Comparison of ENCODE assay signal across 1 fruit fly cellular context in the genomic region with DNA sequence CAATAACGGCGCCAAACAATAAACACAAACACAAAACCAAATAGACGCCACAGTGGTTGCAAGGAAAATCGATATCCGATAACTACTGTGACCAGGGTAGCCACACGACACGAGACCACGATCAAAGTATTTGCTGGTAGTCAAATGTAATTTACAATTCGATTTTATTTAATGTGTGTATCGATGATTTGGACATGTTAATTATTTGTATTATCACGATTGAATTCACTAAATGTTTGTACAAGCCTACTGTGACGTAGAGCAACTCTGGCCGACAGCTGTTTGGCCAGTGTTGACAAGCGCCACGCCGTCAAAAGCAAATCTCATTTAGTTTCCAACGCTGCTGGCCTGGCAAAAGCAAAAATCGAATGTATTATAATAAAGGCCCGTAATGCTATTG.
TF ChIP-seq lines count a peak whose summit lies in the region.

A gene (minus strand): TSS at position 222 of the 400 bp plus-strand sequence.
A gene (plus strand): TSS at position 308 of the 400 bp plus-strand sequence.

TF ChIP-seq in whole organism, embryonic, 481 proteins besides CTCF, POLR2A, EP300 and RAD21 (continued from another document and continues in another):
- TF ChIP-seq Lim3 (GFP tag; IDR thresholded peaks at IDR 0.05; lab: Robert Waterston, UW) (no peak), maf-S (GFP tag; optimal IDR thresholded peaks at IDR 0.05; lab: Kevin White, UChicago) (peak; percentile 85), CG32767 (GFP tag; IDR thresholded peaks at IDR 0.05; lab: Robert Waterston, UW) (peak; percentile 61; the same call in 1 of the 2 replicates), CG14667 (GFP tag; IDR thresholded peaks at IDR 0.05; lab: Robert Waterston, UW) (no peak), crc (GFP tag; optimal IDR thresholded peaks at IDR 0.05; lab: Kevin White, UChicago) (peak; percentile 86), fd96Cb (tag; optimal IDR thresholded peaks at IDR 0.05; lab: Kevin White, UChicago) (peak; percentile 38), ap (GFP tag; IDR thresholded peaks at IDR 0.05; lab: Robert Waterston, UW) (no peak), Awh (GFP tag; IDR thresholded peaks at IDR 0.05; lab: Robert Waterston, UW) (peak; percentile 68), chinmo (GFP tag; IDR thresholded peaks at IDR 0.05; lab: Robert Waterston, UW; ENCODE audit: partially characterized antibody) (no peak), Dp (GFP tag; optimal IDR thresholded peaks at IDR 0.05; lab: Kevin White, UChicago) (peak; percentile 59), CG7987 (GFP tag; optimal IDR thresholded peaks at IDR 0.05; lab: Kevin White, UChicago) (peak; percentile 16), cas (GFP tag; IDR thresholded peaks at IDR 0.05; lab: Robert Waterston, UW) (peak; percentile 68), emc (GFP tag; optimal IDR thresholded peaks at IDR 0.05; lab: Kevin White, UChicago) (peak; percentile 67), Mad (GFP tag; optimal IDR thresholded peaks at IDR 0.05; lab: Kevin White, UChicago) (peak; percentile 79), Hr39 (optimal IDR thresholded peaks at IDR 0.05; lab: Kevin White, UChicago) (no peak), CG18262 (tag; optimal IDR thresholded peaks at IDR 0.05; lab: Kevin White, UChicago) (peak; percentile 57), CG43689 (GFP tag; IDR thresholded peaks at IDR 0.05; lab: Robert Waterston, UW) (no peak), salm (tag; optimal IDR thresholded peaks at IDR 0.05; lab: Kevin White, UChicago) (peak; percentile 39), CG10147 (GFP tag; optimal IDR thresholded peaks at IDR 0.05; lab: Kevin White, UChicago) (peak; percentile 44), CG11085 (GFP tag; IDR thresholded peaks at IDR 0.05; lab: Robert Waterston, UW) (no peak), CG6765 (GFP tag; optimal IDR thresholded peaks at IDR 0.05; lab: Kevin White, UChicago) (peak; percentile 68), CG12236 (GFP tag; optimal IDR thresholded peaks at IDR 0.05; lab: Kevin White, UChicago) (peak; percentile 64), CG18619 (GFP tag; optimal IDR thresholded peaks at IDR 0.05; lab: Kevin White, UChicago) (peak; percentile 51), dm (GFP tag; optimal IDR thresholded peaks at IDR 0.05; lab: Kevin White, UChicago) (peak; percentile 82), HLHmδ (GFP tag; optimal IDR thresholded peaks at IDR 0.05; lab: Kevin White, UChicago) (no peak), CG6175 (GFP tag; IDR thresholded peaks at IDR 0.05; lab: Robert Waterston, UW) (no peak), mam (GFP tag; optimal IDR thresholded peaks at IDR 0.05; lab: Kevin White, UChicago) (peak; percentile 91), CG7839 (tag; optimal IDR thresholded peaks at IDR 0.05; lab: Kevin White, UChicago) (peak; percentile 64), jing (GFP tag; optimal IDR thresholded peaks at IDR 0.05; lab: Kevin White, UChicago) (peak; percentile 19), CG33557 (GFP tag; optimal IDR thresholded peaks at IDR 0.05; lab: Kevin White, UChicago) (peak; percentile 51), CG18764 (GFP tag; optimal IDR thresholded peaks at IDR 0.05; lab: Kevin White, UChicago) (peak; percentile 71), eve (GFP tag; optimal IDR thresholded peaks at IDR 0.05; lab: Kevin White, UChicago) (no peak), Spps (tag; optimal IDR thresholded peaks at IDR 0.05; lab: Kevin White, UChicago) (peak; percentile 49), CG42726 (GFP tag; IDR thresholded peaks at IDR 0.05; lab: Robert Waterston, UW; ENCODE audit: partially characterized antibody) (no peak; the same call in 1 of the 2 replicates), CG15514 (GFP tag; optimal IDR thresholded peaks at IDR 0.05; lab: Kevin White, UChicago) (peak; percentile 80), Hmr (GFP tag; optimal IDR thresholded peaks at IDR 0.05; lab: Kevin White, UChicago) (peak; percentile 82), Abd-B (GFP tag; optimal IDR thresholded peaks at IDR 0.05; lab: Kevin White, UChicago) (peak; percentile 47), nerfin-2 (GFP tag; IDR thresholded peaks at IDR 0.05; lab: Robert Waterston, UW; ENCODE audit: partially characterized antibody) (peak; percentile 67), Tbp (GFP tag; optimal IDR thresholded peaks at IDR 0.05; lab: Kevin White, UChicago) (peak; percentile 82), C15 (GFP tag; IDR thresholded peaks at IDR 0.05; lab: Robert Waterston, UW) (no peak), Xrp1 (GFP tag; IDR thresholded peaks at IDR 0.05; lab: Robert Waterston, UW) (peak; percentile 76), hb (GFP tag; IDR thresholded peaks at IDR 0.05; lab: Robert Waterston, UW; ENCODE audit: partially characterized antibody) (peak; percentile 58; the same call in 1 of the 3 replicates), CG3995 (GFP tag; optimal IDR thresholded peaks at IDR 0.05; lab: Kevin White, UChicago) (peak; percentile 53), CG6272 (GFP tag; IDR thresholded peaks at IDR 0.05; lab: Robert Waterston, UW) (peak; percentile 42; the same call in 1 of the 2 replicates), pnt (GFP tag; optimal IDR thresholded peaks at IDR 0.05; lab: Kevin White, UChicago) (peak; percentile 72), CG10543 (GFP tag; optimal IDR thresholded peaks at IDR 0.05; lab: Kevin White, UChicago) (peak; percentile 61), CG13296 (GFP tag; optimal IDR thresholded peaks at IDR 0.05; lab: Kevin White, UChicago) (peak; percentile 58), zfh1 (GFP tag; IDR thresholded peaks at IDR 0.05; lab: Robert Waterston, UW) (peak; percentile 80), br (optimal IDR thresholded peaks at IDR 0.05; lab: Kevin White, UChicago) (no peak), tup (GFP tag; optimal IDR thresholded peaks at IDR 0.05; lab: Kevin White, UChicago) (peak; percentile 62), sima (GFP tag; optimal IDR thresholded peaks at IDR 0.05; lab: Kevin White, UChicago) (no peak), CG14860 (GFP tag; IDR thresholded peaks at IDR 0.05; lab: Robert Waterston, UW; ENCODE audit: partially characterized antibody) (peak; percentile 65), h (optimal IDR thresholded peaks at IDR 0.05; lab: Kevin White, UChicago) (no peak), CG5180 (GFP tag; optimal IDR thresholded peaks at IDR 0.05; lab: Kevin White, UChicago) (no peak), Antp (GFP tag; optimal IDR thresholded peaks at IDR 0.05; lab: Kevin White, UChicago) (peak; percentile 91), Fer2 (tag; optimal IDR thresholded peaks at IDR 0.05; lab: Kevin White, UChicago) (peak; percentile 25), NC2α (GFP tag; optimal IDR thresholded peaks at IDR 0.05; lab: Kevin White, UChicago) (peak; percentile 67), Max (GFP tag; optimal IDR thresholded peaks at IDR 0.05; lab: Kevin White, UChicago) (peak; percentile 65), gem (tag; optimal IDR thresholded peaks at IDR 0.05; lab: Kevin White, UChicago) (peak; percentile 79), gsb (GFP tag; IDR thresholded peaks at IDR 0.05; lab: Robert Waterston, UW) (no peak), CG14050 (GFP tag; IDR thresholded peaks at IDR 0.05; lab: Robert Waterston, UW) (no peak; the same call in 2 of the 3 replicates), kah (GFP tag; optimal IDR thresholded peaks at IDR 0.05; lab: Kevin White, UChicago) (peak; percentile 36), pb (GFP tag; optimal IDR thresholded peaks at IDR 0.05; lab: Kevin White, UChicago) (peak; percentile 42), CG12942 (GFP tag; optimal IDR thresholded peaks at IDR 0.05; lab: Kevin White, UChicago) (peak; percentile 82), CG1024 (GFP tag; IDR thresholded peaks at IDR 0.05; lab: Robert Waterston, UW) (peak; percentile 37; the same call in 1 of the 2 replicates), ewg (GFP tag; optimal IDR thresholded peaks at IDR 0.05; lab: Kevin White, UChicago) (peak; percentile 50), CG13424 (tag; optimal IDR thresholded peaks at IDR 0.05; lab: Kevin White, UChicago) (peak; percentile 66), fd64A (GFP tag; optimal IDR thresholded peaks at IDR 0.05; lab: Kevin White, UChicago) (peak; percentile 28), lov (optimal IDR thresholded peaks at IDR 0.05; lab: Kevin White, UChicago) (no peak), lov (GFP tag; IDR thresholded peaks at IDR 0.05; lab: Robert Waterston, UW) (0 out of 3 replicates have a peak, but pooled peaks have one; percentile 46), CG7745 (tag; optimal IDR thresholded peaks at IDR 0.05; lab: Kevin White, UChicago) (no peak), Doc2 (GFP tag; IDR thresholded peaks at IDR 0.05; lab: Robert Waterston, UW) (no peak), CG3065 (GFP tag; optimal IDR thresholded peaks at IDR 0.05; lab: Kevin White, UChicago) (peak; percentile 64), sqz (GFP tag; optimal IDR thresholded peaks at IDR 0.05; lab: Kevin White, UChicago) (peak; percentile 2), Usf (GFP tag; optimal IDR thresholded peaks at IDR 0.05; lab: Kevin White, UChicago) (no peak), CG33213 (GFP tag; optimal IDR thresholded peaks at IDR 0.05; lab: Kevin White, UChicago) (peak; percentile 84), CG12744 (GFP tag; optimal IDR thresholded peaks at IDR 0.05; lab: Kevin White, UChicago) (peak; percentile 75), H15 (GFP tag; IDR thresholded peaks at IDR 0.05; lab: Robert Waterston, UW) (peak; percentile 33; the same call in 1 of the 3 replicates), CG5245 (GFP tag; optimal IDR thresholded peaks at IDR 0.05; lab: Kevin White, UChicago) (peak; percentile 73), tgo (GFP tag; IDR thresholded peaks at IDR 0.05; lab: Robert Waterston, UW) (peak; percentile 54; the same call in 2 of the 3 replicates), prd (optimal IDR thresholded peaks at IDR 0.05; lab: Kevin White, UChicago) (no peak), prd (GFP tag; IDR thresholded peaks at IDR 0.05; lab: Robert Waterston, UW) (peak; percentile 55; the same call in 2 of the 3 replicates), CG1529 (GFP tag; optimal IDR thresholded peaks at IDR 0.05; lab: Kevin White, UChicago) (peak; percentile 46), Ptx1 (GFP tag; IDR thresholded peaks at IDR 0.05; lab: Robert Waterston, UW) (peak; percentile 71), cato (GFP tag; optimal IDR thresholded peaks at IDR 0.05; lab: Kevin White, UChicago; ENCODE audit: borderline replicate concordance) (peak; percentile 65), grn (GFP tag; optimal IDR thresholded peaks at IDR 0.05; lab: Kevin White, UChicago) (peak; percentile 36), HLH3B (GFP tag; IDR thresholded peaks at IDR 0.05; lab: Robert Waterston, UW) (peak; percentile 52), Adf1 (GFP tag; IDR thresholded peaks at IDR 0.05; lab: Robert Waterston, UW) (peak; percentile 49), Taf1 (GFP tag; IDR thresholded peaks at IDR 0.05; lab: Robert Waterston, UW) (0 out of 2 replicates have a peak, but pooled peaks have one; percentile 34), TFAM (GFP tag; optimal IDR thresholded peaks at IDR 0.05; lab: Kevin White, UChicago) (no peak), sna (GFP tag; IDR thresholded peaks at IDR 0.05; lab: Robert Waterston, UW; ENCODE audit: partially characterized antibody) (peak; percentile 89), Dfd (GFP tag; optimal IDR thresholded peaks at IDR 0.05; lab: Kevin White, UChicago) (no peak), Fer1 (GFP tag; optimal IDR thresholded peaks at IDR 0.05; lab: Kevin White, UChicago) (peak; percentile 74), ato (GFP tag; IDR thresholded peaks at IDR 0.05; lab: Robert Waterston, UW; ENCODE audit: partially characterized antibody) (peak; percentile 64), E2f1 (GFP tag; IDR thresholded peaks at IDR 0.05; lab: Robert Waterston, UW) (peak; percentile 49; the same call in 1 of the 2 replicates), bbx (GFP tag; IDR thresholded peaks at IDR 0.05; lab: Robert Waterston, UW; ENCODE audit: partially characterized antibody) (peak; percentile 72), CG11398 (GFP tag; optimal IDR thresholded peaks at IDR 0.05; lab: Kevin White, UChicago) (peak; percentile 85), dati (GFP tag; IDR thresholded peaks at IDR 0.05; lab: Robert Waterston, UW) (no peak), lab (GFP tag; optimal IDR thresholded peaks at IDR 0.05; lab: Kevin White, UChicago) (peak; percentile 83), CG8089 (GFP tag; optimal IDR thresholded peaks at IDR 0.05; lab: Kevin White, UChicago) (peak; percentile 80), tx (GFP tag; optimal IDR thresholded peaks at IDR 0.05; lab: Kevin White, UChicago) (peak; percentile 82), MBD-R2 (GFP tag; IDR thresholded peaks at IDR 0.05; lab: Robert Waterston, UW) (peak; percentile 99), repo (GFP tag; optimal IDR thresholded peaks at IDR 0.05; lab: Kevin White, UChicago) (peak; percentile 71), CG12155 (GFP tag; optimal IDR thresholded peaks at IDR 0.05; lab: Kevin White, UChicago) (peak; percentile 82), CG30431 (GFP tag; optimal IDR thresholded peaks at IDR 0.05; lab: Kevin White, UChicago) (peak; percentile 38), CG1647 (GFP tag; optimal IDR thresholded peaks at IDR 0.05; lab: Kevin White, UChicago) (peak; percentile 73), schlank (tag; optimal IDR thresholded peaks at IDR 0.05; lab: Kevin White, UChicago) (peak; percentile 44), H2.0 (GFP tag; IDR thresholded peaks at IDR 0.05; lab: Robert Waterston, UW) (peak; percentile 69), CG1233 (GFP tag; optimal IDR thresholded peaks at IDR 0.05; lab: Kevin White, UChicago) (peak; percentile 46), CG9437 (GFP tag; optimal IDR thresholded peaks at IDR 0.05; lab: Kevin White, UChicago) (peak; percentile 44), Hand (GFP tag; optimal IDR thresholded peaks at IDR 0.05; lab: Kevin White, UChicago) (peak; percentile 43), ken (GFP tag; IDR thresholded peaks at IDR 0.05; lab: Robert Waterston, UW) (peak; percentile 70; the same call in 2 of the 3 replicates), dimm (GFP tag; IDR thresholded peaks at IDR 0.05; lab: Robert Waterston, UW) (no peak), dmrt11E (tag; optimal IDR thresholded peaks at IDR 0.05; lab: Kevin White, UChicago) (peak; percentile 63), seq (GFP tag; IDR thresholded peaks at IDR 0.05; lab: Robert Waterston, UW) (peak; percentile 52; the same call in 1 of the 2 replicates), Mrtf (GFP tag; IDR thresholded peaks at IDR 0.05; lab: Robert Waterston, UW) (peak; percentile 31; the same call in 1 of the 3 replicates), lola (GFP tag; optimal IDR thresholded peaks at IDR 0.05; lab: Kevin White, UChicago) (peak in 1 of 3 experiments; percentile 50), Elba2 (GFP tag; optimal IDR thresholded peaks at IDR 0.05; lab: Kevin White, UChicago) (no peak), al (GFP tag; IDR thresholded peaks at IDR 0.05; lab: Robert Waterston, UW) (peak; percentile 65; the same call in 1 of the 2 replicates), gcm (GFP tag; optimal IDR thresholded peaks at IDR 0.05; lab: Kevin White, UChicago) (peak; percentile 71), hth (optimal IDR thresholded peaks at IDR 0.05; lab: Kevin White, UChicago) (no peak), hkb (optimal IDR thresholded peaks at IDR 0.05; lab: Kevin White, UChicago) (peak; percentile 86), hkb (GFP tag; IDR thresholded peaks at IDR 0.05; lab: Robert Waterston, UW) (peak; percentile 70)
